Worm (Caenorhabditis elegans): Measurements from ENCODE around the gene C05B5.1.

- TF ChIP-seq flt-1 (GFP tag; IDR thresholded peaks at IDR 0.05) (no peak), hmg-4 (GFP tag; optimal IDR thresholded peaks at IDR 0.05) (no peak), B0310.2 (tag; optimal IDR thresholded peaks at IDR 0.05) (no peak)
These were observed 1.3 kb downstream of the C05B5.1 start, which contains the start of gene C05B5.12 for ce11 chrIII:9986827-9987429.
